Worm (Caenorhabditis elegans) whole organism, dauer: Measurements from ENCODE around the gene C09B8.4.

Experiments
- unc-62 ChIP-seq: sonication (generic microtip); optimal IDR thresholded peaks from 2 replicates; lab custom pipeline; 2017; ENCODE audit warnings: missing biosample characterization, missing genetic modification reagents, missing genetic modification characterization

Gene C09B8.4

ce11 chrX:6031169-6031568, 11.4 kb upstream of the C09B8.4 start, which contains the start of gene ipp-5:
TSS of gene ipp-5 (plus strand) at chrX:6031469.
- TF ChIP-seq unc-62 (GFP tag; lab: Kevin White, UChicago): no peak

ce11 chrX:6029075-6029474, 9.3 kb upstream of the C09B8.4 start:
- TF ChIP-seq unc-62 (GFP tag; lab: Kevin White, UChicago): no peak

- no peak for TF ChIP-seq unc-62 (GFP tag; lab: Kevin White, UChicago)
These were observed 7.2 kb upstream of the C09B8.4 start for ce11 chrX:6026732-6027528.

- no peak for TF ChIP-seq unc-62 (GFP tag; lab: Kevin White, UChicago)
These were observed 5.2 kb upstream of the C09B8.4 start for ce11 chrX:6024977-6025376.

ce11 chrX:6022469-6022868, 2.7 kb upstream of the C09B8.4 start, which contains the start of gene lelo-3:
TSS of gene lelo-3 (minus strand) at chrX:6022569.
- TF ChIP-seq unc-62 (GFP tag; lab: Kevin White, UChicago): no peak

- no peak for TF ChIP-seq unc-62 (GFP tag; lab: Kevin White, UChicago)
These were observed 1.0 kb upstream of the C09B8.4 start for ce11 chrX:6020782-6021181.

- no peak for TF ChIP-seq unc-62 (GFP tag; lab: Kevin White, UChicago)
These were observed 4.6 kb downstream of the C09B8.4 start, which contains the start of gene C09B8.8 for ce11 chrX:6015096-6015495. TSS of gene C09B8.8 (plus strand) at chrX:6015492.

ce11 chrX:6010573-6010972, 9.2 kb downstream of the C09B8.4 start, which contains the start of gene C09B8.3:
TSS of gene C09B8.3 (minus strand) at chrX:6010673.
- TF ChIP-seq unc-62 (GFP tag; lab: Kevin White, UChicago): no peak

- TF ChIP-seq unc-62 (GFP tag; lab: Kevin White, UChicago): no peak
These were observed 15.4 kb downstream of the C09B8.4 start for ce11 chrX:6004315-6004714.

- TF ChIP-seq unc-62 (GFP tag; lab: Kevin White, UChicago): no peak
These were observed 15.9 kb downstream of the C09B8.4 start, which contains the start of gene sups-1 for ce11 chrX:6003853-6004252. TSS of gene sups-1 (plus strand) at chrX:6004153.

ce11 chrX:6002479-6002878, 17.3 kb downstream of the C09B8.4 start:
- no peak for TF ChIP-seq unc-62 (GFP tag; lab: Kevin White, UChicago)

- no peak for TF ChIP-seq unc-62 (GFP tag; lab: Kevin White, UChicago)
These were observed 18.3 kb downstream of the C09B8.4 start, which contains the start of gene F22F4.4 for ce11 chrX:6001432-6001831. TSS of gene F22F4.4 (minus strand) at chrX:6001532.

ce11 chrX:5999103-5999554, 20.6 kb downstream of the C09B8.4 start, which contains the start of gene F22F4.9:
TSS of gene F22F4.9 (minus strand) at chrX:5999504.
- no peak for TF ChIP-seq unc-62 (GFP tag; lab: Kevin White, UChicago)

- no peak for TF ChIP-seq unc-62 (GFP tag; lab: Kevin White, UChicago)
These were observed 24.0 kb downstream of the C09B8.4 start, which contains the start of gene inx-3 for ce11 chrX:5995613-5996206. TSS of gene inx-3 (plus strand) at chrX:5996156.

- TF ChIP-seq unc-62 (GFP tag; lab: Kevin White, UChicago): no peak
These were observed 25.7 kb downstream of the C09B8.4 start for ce11 chrX:5994004-5994403.

- TF ChIP-seq unc-62 (GFP tag; lab: Kevin White, UChicago): no peak
These were observed 27.0 kb downstream of the C09B8.4 start, which contains the start of gene F22F4.5 for ce11 chrX:5992770-5993169. TSS of gene F22F4.5 (minus strand) at chrX:5992870.
